Worm (Caenorhabditis elegans): Measurements from ENCODE around the gene clec-52.

The clec-52 gene

DNA sequence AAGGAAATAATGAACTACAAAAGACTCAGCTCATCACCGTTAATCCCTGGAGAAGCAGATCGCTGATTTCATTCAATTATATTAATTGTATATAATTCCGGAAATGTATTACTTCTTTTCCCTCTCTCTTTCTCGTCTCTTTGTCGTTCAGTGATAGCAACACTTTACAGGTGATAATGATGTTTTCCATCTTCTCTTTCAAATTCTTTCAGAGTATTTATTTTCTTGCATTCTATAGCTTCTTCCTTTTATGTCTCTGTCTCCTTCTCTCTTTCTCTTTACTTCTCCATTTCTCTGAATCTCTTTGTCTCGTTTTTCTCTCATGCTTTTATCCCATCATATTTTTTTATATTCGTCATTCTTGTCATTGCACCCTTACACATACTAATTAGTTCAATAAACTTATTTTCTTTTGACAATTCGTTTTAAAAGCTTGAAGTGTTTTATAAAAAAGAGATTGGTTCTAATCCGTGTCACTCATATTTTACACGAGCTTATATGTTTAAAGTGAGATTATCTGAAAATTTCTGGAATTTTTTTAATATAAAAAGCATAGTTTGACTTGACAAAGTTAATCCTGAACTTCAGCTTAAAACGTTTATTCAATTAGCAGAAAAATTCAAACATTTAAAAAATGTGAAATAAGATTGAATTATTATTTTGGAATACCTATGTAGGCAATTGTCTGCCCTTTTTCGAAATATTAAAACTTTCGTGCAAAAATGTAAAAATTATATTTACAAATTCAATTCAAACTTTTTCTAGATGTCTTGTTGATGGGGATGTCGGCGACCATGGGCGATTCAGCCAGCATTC, 25.6 kb downstream of the clec-52 start, which contains the start of gene pmk-2:
Gene pmk-2, plus strand, starts transcription at position 766 of the 816 bp plus-strand sequence.
- TF ChIP-seq ces-1 (GFP tag; optimal IDR thresholded peaks at IDR 0.05), result peak; percentile 69
- no peak for TF ChIP-seq unc-39 (tag; optimal IDR thresholded peaks at IDR 0.05)

DNA sequence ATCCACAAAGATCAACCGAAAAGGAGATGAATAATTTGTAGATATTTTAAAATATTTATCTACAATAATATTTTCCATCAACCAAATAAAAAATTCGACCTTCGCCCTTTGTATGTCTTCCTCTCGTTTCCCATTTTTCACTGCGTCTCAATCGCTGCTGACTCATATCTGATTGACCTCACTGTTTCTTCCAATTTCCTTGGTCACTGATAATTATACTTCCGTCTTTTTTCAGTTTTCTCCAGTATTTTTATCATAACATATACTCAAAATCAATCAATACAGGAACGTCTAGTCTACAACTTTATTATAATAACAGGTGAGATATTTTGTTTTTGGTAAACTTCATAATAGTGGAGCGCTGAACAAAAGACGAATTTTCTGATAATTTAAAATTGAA, 29.6 kb downstream of the clec-52 start, which contains the start of gene pmk-3:
Gene pmk-3, plus strand, starts transcription at position 236 of the 400 bp plus-strand sequence.
- TF ChIP-seq zip-8 (tag; optimal IDR thresholded peaks at IDR 0.05) (no peak), unc-120 (tag; optimal IDR thresholded peaks at IDR 0.05; ENCODE audit: poor library complexity, severe bottlenecking) (no peak), nhr-28 (tag; optimal IDR thresholded peaks at IDR 0.05) (no peak), ceh-43 (GFP tag; optimal IDR thresholded peaks at IDR 0.05) (no peak), cnd-1 (tag; optimal IDR thresholded peaks at IDR 0.05) (no peak), ztf-11 (tag; optimal IDR thresholded peaks at IDR 0.05) (no peak), lin-13 (tag; optimal IDR thresholded peaks at IDR 0.05) (no peak), elt-1 (tag; optimal IDR thresholded peaks at IDR 0.05; ENCODE audit: borderline replicate concordance, insufficient read depth) (no peak), ham-2 (GFP tag; optimal IDR thresholded peaks at IDR 0.05) (no peak), nhr-237 (tag; optimal IDR thresholded peaks at IDR 0.05) (no peak), ces-1 (GFP tag; optimal IDR thresholded peaks at IDR 0.05) (no peak), unc-39 (tag; optimal IDR thresholded peaks at IDR 0.05) (no peak), snpc-4 (tag; optimal IDR thresholded peaks at IDR 0.05) (no peak)

- TF ChIP-seq tbx-8 (GFP tag; optimal IDR thresholded peaks at IDR 0.05) (no peak), drap-1 (GFP tag; optimal IDR thresholded peaks at IDR 0.05) (no peak), pha-4 (tag; optimal IDR thresholded peaks at IDR 0.05) (no peak), nhr-28 (tag; optimal IDR thresholded peaks at IDR 0.05) (no peak), cnd-1 (tag; optimal IDR thresholded peaks at IDR 0.05) (no peak), lin-13 (tag; optimal IDR thresholded peaks at IDR 0.05) (no peak), hlh-1 (tag; optimal IDR thresholded peaks at IDR 0.05) (no peak), snpc-4 (tag; optimal IDR thresholded peaks at IDR 0.05) (no peak), blmp-1 (tag; optimal IDR thresholded peaks at IDR 0.05) (no peak), flh-1 (GFP tag; optimal IDR thresholded peaks at IDR 0.05) (no peak), lsy-2 (tag; optimal IDR thresholded peaks at IDR 0.05) (no peak)
Measured at ce11 chrIV:8136548-8136947, 32.0 kb downstream of the clec-52 start.

- TF ChIP-seq hlh-1 (tag; optimal IDR thresholded peaks at IDR 0.05), result peak; percentile 47
- peak; percentile 73 for TF ChIP-seq pha-4 (tag; optimal IDR thresholded peaks at IDR 0.05)
- TF ChIP-seq unc-62 (GFP tag; optimal IDR thresholded peaks at IDR 0.05), result peak; percentile 38
- no peak for TF ChIP-seq lin-32 (GFP tag; optimal IDR thresholded peaks at IDR 0.05)
- TF ChIP-seq mep-1 (tag; optimal IDR thresholded peaks at IDR 0.05), result peak; percentile 77
- TF ChIP-seq elt-3 (tag; optimal IDR thresholded peaks at IDR 0.05), result no peak
- TF ChIP-seq unc-120 (tag; optimal IDR thresholded peaks at IDR 0.05; ENCODE audit: poor library complexity, severe bottlenecking), result peak; percentile 42
- peak; percentile 11 for TF ChIP-seq ces-1 (GFP tag; optimal IDR thresholded peaks at IDR 0.05)
- TF ChIP-seq tbx-8 (GFP tag; optimal IDR thresholded peaks at IDR 0.05), result no peak
- TF ChIP-seq ceh-39 (tag; optimal IDR thresholded peaks at IDR 0.05), result peak; percentile 37
- peak; percentile 28 for TF ChIP-seq cnd-1 (tag; optimal IDR thresholded peaks at IDR 0.05)
- TF ChIP-seq lin-13 (tag; optimal IDR thresholded peaks at IDR 0.05), result peak; percentile 18
- TF ChIP-seq lsy-2 (tag; optimal IDR thresholded peaks at IDR 0.05), result peak; percentile 42
- TF ChIP-seq mls-2 (tag; optimal IDR thresholded peaks at IDR 0.05), result no peak
- TF ChIP-seq mab-5 (tag; optimal IDR thresholded peaks at IDR 0.05), result no peak
- TF ChIP-seq nhr-12 (tag; optimal IDR thresholded peaks at IDR 0.05), result no peak
Measured at ce11 chrIV:8136005-8136512, 32.5 kb downstream of the clec-52 start, which contains the start of the genes isp-1 and islo-1. Gene isp-1, minus strand, starts transcription at chrIV:8136055. Gene islo-1, plus strand, starts transcription at chrIV:8136389.

DNA sequence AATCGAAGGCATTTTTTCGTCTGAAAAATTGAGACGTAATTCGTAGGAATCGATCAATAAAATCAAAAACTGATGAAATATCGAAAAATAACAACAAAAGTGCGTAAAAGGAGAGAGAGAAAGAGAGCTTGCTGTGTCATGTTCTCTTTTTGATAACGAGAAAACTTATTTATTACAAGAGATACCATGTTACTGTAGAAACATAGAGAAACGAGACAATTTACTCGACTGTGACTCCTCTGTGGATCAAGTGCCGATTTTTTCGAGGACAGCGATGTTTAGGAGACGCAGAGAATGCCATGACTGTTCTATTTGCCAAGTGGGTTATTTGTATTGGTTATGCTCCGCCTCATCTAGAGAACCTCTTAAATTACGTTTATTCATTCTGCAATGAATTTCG, 35.0 kb downstream of the clec-52 start, which contains the start of gene sph-1:
Gene sph-1, minus strand, starts transcription at position 23 of the 400 bp plus-strand sequence.
- no peak for TF ChIP-seq sem-2 (GFP tag; optimal IDR thresholded peaks at IDR 0.05)
- TF ChIP-seq mls-2 (tag; optimal IDR thresholded peaks at IDR 0.05), result no peak
- no peak for TF ChIP-seq ceh-83 (GFP tag; optimal IDR thresholded peaks at IDR 0.05)
- no peak for TF ChIP-seq elt-3 (tag; optimal IDR thresholded peaks at IDR 0.05)
- peak; percentile 70 for TF ChIP-seq pha-4 (tag; optimal IDR thresholded peaks at IDR 0.05)
- TF ChIP-seq ces-1 (GFP tag; optimal IDR thresholded peaks at IDR 0.05), result no peak

Data from whole organism, mixed stage, embryonic.